Fruit fly (Drosophila melanogaster) whole organism: ENCODE data around the gene Reg-2.

Experiments used
- CG8478 ChIP-seq: fragments of >200 bp; optimal IDR thresholded peaks from 2 replicates; lab custom pipeline; 2018; ENCODE audit warnings: inconsistent platforms
- Dll ChIP-seq: fragments of >200 bp; optimal IDR thresholded peaks from 2 replicates; lab custom pipeline; 2017
- EcR ChIP-seq, 2 experiments: fragments of >200 bp; optimal IDR thresholded peaks; 2 replicates each; lab custom pipeline; 2017; ENCODE audit warnings: missing biosample characterization in 2 of 2, missing genetic modification characterization in 2 of 2, missing genetic modification reagents in 2 of 2
- pan ChIP-seq: fragments of >200 bp; optimal IDR thresholded peaks from 2 replicates; lab custom pipeline; 2017
- psq ChIP-seq: fragments of >200 bp; optimal IDR thresholded peaks from 2 replicates; lab custom pipeline; 2017
- usp ChIP-seq: fragments of >200 bp; optimal IDR thresholded peaks from 2 replicates; lab custom pipeline; 2017; ENCODE audit warnings: missing biosample characterization, missing genetic modification characterization, mixed read lengths

- no peak for TF ChIP-seq EcR (GFP tag; optimal IDR thresholded peaks at IDR 0.05; lab: Kevin White, UChicago)
- TF ChIP-seq usp (GFP tag; lab: Kevin White, UChicago): no peak
- TF ChIP-seq pan (lab: Kevin White, UChicago): no peak
- no peak for TF ChIP-seq CG8478
- no peak for TF ChIP-seq psq
- no peak for TF ChIP-seq Dll (lab: Kevin White, UChicago)
These were observed 35.9 kb upstream of the Reg-2 start for dm6 chr3L:642146-642864.
